Fruit fly (Drosophila melanogaster) whole organism, embryonic: ENCODE results near the gene Glys.
A peak's percentile ranks its signal among the peaks of the same experiment; 100 is the strongest.

Experiments
- Blimp-1 ChIP-seq: fragments of 200-800 bp; sonication (Bioruptor generic); optimal IDR thresholded peaks from 3 replicates; lab custom pipeline; 2018; ENCODE audit warnings: missing biosample characterization, missing genetic modification characterization, mild to moderate bottlenecking, moderate library complexity, missing genetic modification reagents
- CG11247 ChIP-seq: fragments of 200-800 bp; sonication (Bioruptor generic); IDR thresholded peaks from 2 replicates; pipeline ENCODE4 v1.3.6; 2022; ENCODE audit warnings: missing biosample characterization, missing genetic modification characterization
- CG11723 ChIP-seq: fragments of 200-800 bp; sonication (Bioruptor generic); optimal IDR thresholded peaks from 2 replicates; lab custom pipeline; 2017; ENCODE audit warnings: missing biosample characterization, mild to moderate bottlenecking, missing genetic modification characterization
- CG13287 ChIP-seq: fragments of 200-800 bp; sonication (Bioruptor generic); IDR thresholded peaks from 2 replicates; pipeline ENCODE4 v1.3.6; 2022; ENCODE audit warnings: missing biosample characterization, missing genetic modification characterization; ENCODE audit not compliant: partially characterized antibody
- CG13424 ChIP-seq: fragments of 200-800 bp; sonication (Bioruptor generic); optimal IDR thresholded peaks from 2 replicates; lab custom pipeline; 2019; ENCODE audit warnings: missing biosample characterization, mild to moderate bottlenecking, missing genetic modification characterization, moderate library complexity
- CG15269 ChIP-seq: fragments of 200-800 bp; sonication (Bioruptor generic); optimal IDR thresholded peaks from 2 replicates; lab custom pipeline; 2018; ENCODE audit warnings: missing biosample characterization, mild to moderate bottlenecking, missing genetic modification characterization, moderate library complexity
- CG15479 ChIP-seq: fragments of 200-800 bp; sonication (Bioruptor generic); optimal IDR thresholded peaks from 3 replicates; lab custom pipeline; 2019; ENCODE audit warnings: missing biosample characterization, mild to moderate bottlenecking, missing genetic modification characterization, moderate library complexity
- CG2120 ChIP-seq: fragments of 200-800 bp; sonication (Bioruptor generic); optimal IDR thresholded peaks from 3 replicates; lab custom pipeline; 2016; ENCODE audit warnings: missing biosample characterization, missing genetic modification characterization
- CG2875 ChIP-seq: fragments of 200-800 bp; sonication (Bioruptor generic); optimal IDR thresholded peaks from 2 replicates; lab custom pipeline; 2017; ENCODE audit warnings: missing biosample characterization, mild to moderate bottlenecking, missing genetic modification characterization, missing genetic modification reagents
- CG3281 ChIP-seq: fragments of 200-800 bp; sonication (Bioruptor generic); optimal IDR thresholded peaks from 3 replicates; lab custom pipeline; 2017; ENCODE audit warnings: missing biosample characterization, mild to moderate bottlenecking, missing genetic modification characterization
- CG33213 ChIP-seq: fragments of 200-800 bp; sonication (Bioruptor generic); optimal IDR thresholded peaks from 3 replicates; lab custom pipeline; 2016; ENCODE audit warnings: missing biosample characterization, missing genetic modification characterization
- CG5953 ChIP-seq: fragments of 200-800 bp; sonication (Bioruptor generic); IDR thresholded peaks from 2 replicates; pipeline ENCODE4 v1.3.6; 2022; ENCODE audit warnings: missing biosample characterization, missing genetic modification characterization
- CG6175 ChIP-seq: fragments of 200-800 bp; sonication (Bioruptor generic); IDR thresholded peaks from 3 replicates; pipeline ENCODE4 v1.3.6; 2022; ENCODE audit warnings: missing biosample characterization, missing genetic modification characterization
- CG6272 ChIP-seq: fragments of 200-800 bp; sonication (Bioruptor generic); IDR thresholded peaks from 2 replicates; pipeline ENCODE4 v1.3.6; 2022; ENCODE audit warnings: missing biosample characterization, missing genetic modification characterization
- CG6765 ChIP-seq: fragments of 200-800 bp; sonication (Bioruptor generic); optimal IDR thresholded peaks from 3 replicates; lab custom pipeline; 2017; ENCODE audit warnings: missing biosample characterization, mild to moderate bottlenecking, missing genetic modification characterization
- CG6791 ChIP-seq: fragments of 200-800 bp; sonication (Bioruptor generic); IDR thresholded peaks from 3 replicates; pipeline ENCODE4 v1.3.6; 2022; ENCODE audit warnings: missing biosample characterization, missing genetic modification characterization; ENCODE audit not compliant: partially characterized antibody
- CG7372 ChIP-seq: fragments of 200-800 bp; sonication (Bioruptor generic); IDR thresholded peaks from 2 replicates; pipeline ENCODE4 v1.3.6; 2022; ENCODE audit warnings: missing biosample characterization, missing genetic modification characterization
- CG8359 ChIP-seq: fragments of 200-800 bp; sonication (Bioruptor generic); optimal IDR thresholded peaks from 2 replicates; lab custom pipeline; 2017; ENCODE audit warnings: missing biosample characterization, mild to moderate bottlenecking, missing genetic modification characterization, borderline replicate concordance
- CG9727 ChIP-seq: fragments of 200-800 bp; sonication (Bioruptor generic); optimal IDR thresholded peaks from 3 replicates; lab custom pipeline; 2017; ENCODE audit warnings: missing biosample characterization, mild to moderate bottlenecking, missing genetic modification characterization
- Dfd ChIP-seq, 2 experiments: fragments of >200 bp; optimal IDR thresholded peaks; 2 replicates each; lab custom pipeline; 2017; ENCODE audit warnings: missing biosample characterization in 2 of 2, missing genetic modification characterization in 2 of 2
- Dip2 ChIP-seq: fragments of 200-800 bp; sonication (Bioruptor generic); IDR thresholded peaks from 2 replicates; pipeline ENCODE4 v1.3.6; 2022; ENCODE audit warnings: missing biosample characterization, missing genetic modification characterization
- Dp ChIP-seq: fragments of 200-800 bp; sonication (Bioruptor generic); optimal IDR thresholded peaks from 2 replicates; lab custom pipeline; 2018; ENCODE audit warnings: missing biosample characterization, mild to moderate bottlenecking, missing genetic modification characterization, moderate library complexity
- Fer1 ChIP-seq: fragments of 200-800 bp; sonication (Bioruptor generic); optimal IDR thresholded peaks from 2 replicates; lab custom pipeline; 2017; ENCODE audit warnings: missing biosample characterization, mild to moderate bottlenecking, missing genetic modification characterization
- Gug ChIP-seq: fragments of 200-800 bp; sonication (Bioruptor generic); IDR thresholded peaks from 4 replicates; pipeline ENCODE4 v1.3.6; 2022; ENCODE audit warnings: missing biosample characterization, missing genetic modification characterization
- Hey ChIP-seq: fragments of 200-800 bp; sonication (Bioruptor generic); optimal IDR thresholded peaks from 3 replicates; lab custom pipeline; 2018; ENCODE audit warnings: missing biosample characterization, mild to moderate bottlenecking, missing genetic modification characterization
- Jarid2 ChIP-seq: fragments of 200-800 bp; sonication (Bioruptor generic); optimal IDR thresholded peaks from 3 replicates; lab custom pipeline; 2017; ENCODE audit warnings: mild to moderate bottlenecking, missing biosample characterization, missing genetic modification reagents, missing genetic modification characterization
- Oaz ChIP-seq: fragments of 200-800 bp; sonication (Bioruptor generic); IDR thresholded peaks from 2 replicates; pipeline ENCODE4 v1.3.6; 2022; ENCODE audit warnings: missing biosample characterization, missing genetic modification characterization
- Oli ChIP-seq: fragments of 200-800 bp; sonication (Bioruptor generic); optimal IDR thresholded peaks from 2 replicates; lab custom pipeline; 2018; ENCODE audit warnings: missing biosample characterization, mild to moderate bottlenecking, missing genetic modification characterization, moderate library complexity
- Pdp1 ChIP-seq, 2 experiments: fragments of 200-800 bp; sonication (Bioruptor generic); optimal IDR thresholded peaks; 3 replicates each; lab custom pipeline; 2016; ENCODE audit warnings: missing biosample characterization in 2 of 2, missing genetic modification characterization in 2 of 2, mild to moderate bottlenecking in 1 of 2, moderate library complexity in 1 of 2
- Taf1 ChIP-seq: fragments of 200-800 bp; sonication (Bioruptor generic); IDR thresholded peaks from 2 replicates; pipeline ENCODE4 v1.3.6; 2022; ENCODE audit warnings: missing biosample characterization, missing genetic modification characterization
- Tbp ChIP-seq: fragments of >200 bp; optimal IDR thresholded peaks from 2 replicates; lab custom pipeline; 2018; ENCODE audit warnings: missing biosample characterization, missing genetic modification characterization
- Usf ChIP-seq: fragments of 200-800 bp; sonication (Bioruptor generic); optimal IDR thresholded peaks from 2 replicates; lab custom pipeline; 2017; ENCODE audit warnings: missing genotype, missing biosample characterization, missing genetic modification characterization
- Vsx1 ChIP-seq: fragments of 200-800 bp; sonication (Bioruptor generic); optimal IDR thresholded peaks from 2 replicates; lab custom pipeline; 2017; ENCODE audit warnings: missing biosample characterization, mild to moderate bottlenecking, missing genetic modification characterization, missing genetic modification reagents
- Xbp1 ChIP-seq: fragments of 200-800 bp; sonication (Bioruptor generic); optimal IDR thresholded peaks from 3 replicates; lab custom pipeline; 2016; ENCODE audit warnings: missing biosample characterization, mild to moderate bottlenecking, missing genetic modification characterization
- Xrp1 ChIP-seq: fragments of 200-800 bp; sonication (Bioruptor generic); IDR thresholded peaks from 2 replicates; pipeline ENCODE4 v1.3.6; 2022; ENCODE audit warnings: missing biosample characterization, missing genetic modification characterization
- az2 ChIP-seq: fragments of 200-800 bp; sonication (Bioruptor generic); optimal IDR thresholded peaks from 3 replicates; lab custom pipeline; 2016; ENCODE audit warnings: missing biosample characterization, missing genetic modification characterization
- bsh ChIP-seq, 2 experiments: fragments of 200-800 bp; sonication (Bioruptor generic); optimal IDR thresholded peaks; 2 replicates each; lab custom pipeline; 2017 to 2018; ENCODE audit warnings: mild to moderate bottlenecking in 2 of 2, missing biosample characterization in 2 of 2, missing genetic modification characterization in 2 of 2, moderate library complexity in 1 of 2
- cato ChIP-seq: fragments of 200-800 bp; sonication (Bioruptor generic); optimal IDR thresholded peaks from 2 replicates; lab custom pipeline; 2016; ENCODE audit warnings: missing biosample characterization, missing genetic modification characterization, borderline replicate concordance
- chif ChIP-seq, 2 experiments: fragments of 200-800 bp; sonication (Bioruptor generic); optimal IDR thresholded peaks; 3 replicates each; lab custom pipeline; 2016; ENCODE audit warnings: missing biosample characterization in 2 of 2, missing genetic modification characterization in 2 of 2
- da ChIP-seq: fragments of 200-800 bp; sonication (Bioruptor generic); optimal IDR thresholded peaks from 2 replicates; lab custom pipeline; 2016; ENCODE audit warnings: missing biosample characterization, missing genetic modification characterization
- ewg ChIP-seq: fragments of 200-800 bp; sonication (Bioruptor generic); optimal IDR thresholded peaks from 3 replicates; lab custom pipeline; 2017; ENCODE audit warnings: mild to moderate bottlenecking, missing biosample characterization, missing genetic modification reagents, missing genetic modification characterization
- gcm ChIP-seq: fragments of 200-800 bp; sonication (Bioruptor generic); optimal IDR thresholded peaks from 2 replicates; lab custom pipeline; 2019; ENCODE audit warnings: missing biosample characterization, mild to moderate bottlenecking, missing genetic modification characterization, moderate library complexity
- gro ChIP-seq: fragments of 200-800 bp; sonication (Bioruptor generic); optimal IDR thresholded peaks from 2 replicates; lab custom pipeline; 2016; ENCODE audit warnings: missing biosample characterization, missing genetic modification characterization
- insv ChIP-seq, 2 experiments: fragments of 200-800 bp; sonication (Bioruptor generic); optimal IDR thresholded peaks; 3 replicates each; lab custom pipeline; 2016 to 2018; ENCODE audit warnings: missing biosample characterization in 2 of 2, missing genetic modification characterization in 2 of 2
- jing ChIP-seq: fragments of 200-800 bp; sonication (Bioruptor generic); optimal IDR thresholded peaks from 2 replicates; lab custom pipeline; 2018; ENCODE audit warnings: missing biosample characterization, mild to moderate bottlenecking, missing genetic modification characterization
- pan ChIP-seq, 4 experiments: fragments of >200 bp in 3 of 4; fragments of 200-800 bp in 1 of 4; sonication (Bioruptor generic) in 1 of 4; optimal IDR thresholded peaks in 3 of 4; IDR thresholded peaks in 1 of 4; 2 replicates each; pipeline versions ENCODE4 v1.3.6 to Lab custom; 2017 to 2022; ENCODE audit warnings: missing biosample characterization in 2 of 4, missing genetic modification characterization in 2 of 4, mixed read lengths in 1 of 4
- pb ChIP-seq: fragments of 200-800 bp; sonication (Bioruptor generic); optimal IDR thresholded peaks from 3 replicates; lab custom pipeline; 2016; ENCODE audit warnings: missing biosample characterization, missing genetic modification characterization
- run ChIP-seq: fragments of 200-800 bp; sonication (Bioruptor generic); optimal IDR thresholded peaks from 3 replicates; lab custom pipeline; 2018; ENCODE audit warnings: missing biosample characterization, mild to moderate bottlenecking, missing genetic modification characterization
- scrt ChIP-seq: fragments of 200-800 bp; sonication (Bioruptor generic); optimal IDR thresholded peaks from 2 replicates; lab custom pipeline; 2018; ENCODE audit warnings: missing biosample characterization, mild to moderate bottlenecking, missing genetic modification characterization, moderate library complexity
- tin ChIP-seq: fragments of 200-800 bp; sonication (Bioruptor generic); optimal IDR thresholded peaks from 3 replicates; lab custom pipeline; 2016; ENCODE audit warnings: missing biosample characterization, missing genetic modification characterization

The Glys gene

DNA sequence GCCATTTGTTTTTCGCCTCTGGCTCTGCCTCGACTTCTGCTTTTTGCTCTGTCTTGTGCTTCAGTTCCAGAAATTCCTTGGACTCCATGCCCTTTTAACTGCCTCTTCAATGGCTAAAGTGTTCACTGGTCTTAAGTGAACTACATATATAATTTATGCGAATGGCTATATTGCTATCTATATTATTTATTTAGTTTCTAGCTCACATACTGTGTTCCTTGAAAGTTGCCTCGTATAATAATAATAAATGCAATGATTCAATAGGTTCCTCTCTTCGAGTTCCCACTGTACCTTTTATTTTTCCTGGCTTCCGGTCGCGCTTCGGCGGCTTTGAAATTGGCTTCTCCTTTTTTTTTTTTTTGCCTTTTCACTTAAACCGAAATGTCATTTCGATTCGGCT lies 27.6 kb downstream of the Glys start (continued):
- TF ChIP-seq chif (GFP tag; optimal IDR thresholded peaks at IDR 0.05; lab: Kevin White, UChicago), result no peak
- TF ChIP-seq CG15269 (tag; lab: Kevin White, UChicago), result peak; percentile 59
- peak; percentile 46 for TF ChIP-seq CG13424 (tag; lab: Kevin White, UChicago)
- no peak for TF ChIP-seq Dp (GFP tag; lab: Kevin White, UChicago)
- no peak for TF ChIP-seq Oaz (GFP tag; lab: Robert Waterston, UW)
- 0 out of 4 replicates have a peak, but pooled peaks have one; percentile 28 for TF ChIP-seq Gug
- no peak for TF ChIP-seq gcm (GFP tag; lab: Kevin White, UChicago)
- peak in 1 of 2 experiments; percentile 28 for TF ChIP-seq bsh (GFP tag; optimal IDR thresholded peaks at IDR 0.05; lab: Kevin White, UChicago)
- peak; percentile 22 for TF ChIP-seq Oli (tag; lab: Kevin White, UChicago)
- no peak for TF ChIP-seq CG5953
- no peak for TF ChIP-seq pan (optimal IDR thresholded peaks at IDR 0.05; lab: Kevin White, UChicago)
- peak in 1 of 2 experiments; percentile 8 for TF ChIP-seq pan (GFP tag; optimal IDR thresholded peaks at IDR 0.05 in 1 of 2, IDR thresholded peaks at IDR 0.05 in 1 of 2)
- no peak for TF ChIP-seq CG8359 (GFP tag; lab: Kevin White, UChicago)
- no peak for TF ChIP-seq CG9727 (GFP tag; lab: Kevin White, UChicago)
- no peak for TF ChIP-seq Jarid2 (GFP tag; lab: Kevin White, UChicago)
- no peak for TF ChIP-seq CG2875 (GFP tag; lab: Kevin White, UChicago)
- no peak for TF ChIP-seq Dfd (GFP tag; optimal IDR thresholded peaks at IDR 0.05; lab: Kevin White, UChicago)
- TF ChIP-seq CG3281 (GFP tag; lab: Kevin White, UChicago), result peak; percentile 30
- TF ChIP-seq da, result no peak
- TF ChIP-seq Xbp1, result peak; percentile 40
- no peak for TF ChIP-seq insv (GFP tag; optimal IDR thresholded peaks at IDR 0.05; lab: Kevin White, UChicago)
- TF ChIP-seq CG2120 (GFP tag; lab: Kevin White, UChicago), result peak; percentile 63
- TF ChIP-seq CG15479 (GFP tag; lab: Kevin White, UChicago), result no peak
- no peak for TF ChIP-seq jing (GFP tag; lab: Kevin White, UChicago)
- no peak for TF ChIP-seq pb (GFP tag; lab: Kevin White, UChicago)
- no peak for TF ChIP-seq Taf1 (GFP tag; lab: Robert Waterston, UW)
- TF ChIP-seq run (tag; lab: Kevin White, UChicago), result no peak
- no peak for TF ChIP-seq CG6765 (GFP tag; lab: Kevin White, UChicago)
- TF ChIP-seq cato (GFP tag; lab: Kevin White, UChicago), result no peak
- no peak for TF ChIP-seq CG6791 (GFP tag; lab: Robert Waterston, UW)
- TF ChIP-seq tin (GFP tag; lab: Kevin White, UChicago), result peak; percentile 1
- TF ChIP-seq Tbp (GFP tag; lab: Kevin White, UChicago), result no peak
- no peak for TF ChIP-seq CG33213 (GFP tag; lab: Kevin White, UChicago)
- TF ChIP-seq CG6175 (GFP tag; lab: Robert Waterston, UW), result no peak
- no peak for TF ChIP-seq CG11723 (GFP tag; lab: Kevin White, UChicago)
- TF ChIP-seq CG7372 (GFP tag; lab: Robert Waterston, UW), result no peak
- peak; percentile 25 for TF ChIP-seq gro (GFP tag; lab: Kevin White, UChicago)
- peak; percentile 8 for TF ChIP-seq scrt
- TF ChIP-seq CG13287 (GFP tag; lab: Robert Waterston, UW), result no peak
- TF ChIP-seq Vsx1 (GFP tag; lab: Kevin White, UChicago), result no peak
- peak; percentile 31; the same call in 1 of the 2 replicates for TF ChIP-seq Xrp1 (GFP tag; lab: Robert Waterston, UW)
- TF ChIP-seq Pdp1 (GFP tag; optimal IDR thresholded peaks at IDR 0.05; lab: Kevin White, UChicago), result peak in 1 of 2 experiments; percentile 25
- TF ChIP-seq az2 (GFP tag; lab: Kevin White, UChicago), result peak; percentile 7
- TF ChIP-seq ewg, result no peak
- TF ChIP-seq CG6272 (GFP tag; lab: Robert Waterston, UW), result no peak
- no peak for TF ChIP-seq Blimp-1 (GFP tag; lab: Kevin White, UChicago)
- no peak for TF ChIP-seq Usf (GFP tag; lab: Kevin White, UChicago)
- TF ChIP-seq Hey, result no peak
- TF ChIP-seq Dip2 (GFP tag; lab: Robert Waterston, UW), result no peak
- no peak for TF ChIP-seq CG11247 (GFP tag; lab: Robert Waterston, UW)
- peak; percentile 42 for TF ChIP-seq Fer1
